Fruit fly (Drosophila melanogaster) S2 (cell line): ENCODE measurements around the gene CG5250.

Experiments used
- CG8478 ChIP-seq: fragments of >200 bp; optimal IDR thresholded peaks from 2 replicates; lab custom pipeline; 2018
- CTCF ChIP-seq, 2 experiments: fragments of >200 bp; optimal IDR thresholded peaks; 2 replicates each; lab custom pipeline; 2018

dm6 chr3R:19225446-19225955 is 3.6 kb downstream of the CG5250 start:
- TF ChIP-seq CTCF (optimal IDR thresholded peaks at IDR 0.05; lab: Kevin White, UChicago) = no peak
- no peak for TF ChIP-seq CG8478
